Worm (Caenorhabditis elegans) whole organism, L1 larva: ENCODE measurements around the gene sri-7.

Source experiments
- C16A3.4 ChIP-seq: fragments of 150-350 bp; optimal IDR thresholded peaks from 2 replicates; lab custom pipeline; 2014; ENCODE audit warnings: missing biosample characterization, missing genetic modification characterization
- ceh-63 ChIP-seq: fragments of 200-800 bp; sonication (Bioruptor generic); optimal IDR thresholded peaks from 2 replicates; lab custom pipeline; 2018; ENCODE audit warnings: mild to moderate bottlenecking, missing genetic modification characterization, missing compliant biosample characterization
- lin-13 ChIP-seq: fragments of 150-350 bp; optimal IDR thresholded peaks from 2 replicates; lab custom pipeline; 2014; ENCODE audit warnings: missing biosample characterization, missing genetic modification reagents, missing genetic modification characterization

- TF ChIP-seq lin-13 (GFP tag; lab: Kevin White, UChicago) (no peak), ceh-63 (GFP tag; lab: Kevin White, UChicago) (no peak), C16A3.4 (no peak)
Measured at ce11 chrV:15394906-15395305, 5.2 kb upstream of the sri-7 start, which contains the start of gene T06E6.1.
